Fruit fly (Drosophila melanogaster) whole organism, prepupa: ENCODE data around the gene CG12617.

Experiments
- Blimp-1 ChIP-seq: fragments of 200-800 bp; sonication (Bioruptor generic); optimal IDR thresholded peaks from 3 replicates; lab custom pipeline; 2017; ENCODE audit warnings: missing biosample characterization, missing genetic modification characterization, mild to moderate bottlenecking, moderate library complexity, missing genetic modification reagents
- CG10631 ChIP-seq: fragments of 200-800 bp; sonication (Bioruptor generic); optimal IDR thresholded peaks from 2 replicates; lab custom pipeline; 2016; ENCODE audit warnings: missing biosample characterization, missing genetic modification characterization
- CG11294 ChIP-seq: fragments of 200-800 bp; sonication (Bioruptor generic); IDR thresholded peaks from 2 replicates; pipeline ENCODE4 v1.3.6; 2022; ENCODE audit warnings: missing biosample characterization, missing genetic modification characterization
- CG11762 ChIP-seq: fragments of 200-800 bp; sonication (Bioruptor generic); optimal IDR thresholded peaks from 3 replicates; lab custom pipeline; 2016; ENCODE audit warnings: missing biosample characterization, missing genetic modification characterization; ENCODE audit not compliant: insufficient read depth
- CG11902 ChIP-seq: fragments of 200-800 bp; sonication (Bioruptor generic); optimal IDR thresholded peaks from 3 replicates; lab custom pipeline; 2016; ENCODE audit warnings: missing biosample characterization, missing genetic modification characterization
- CG15336 ChIP-seq: fragments of 200-800 bp; sonication (Bioruptor generic); IDR thresholded peaks from 2 replicates; pipeline ENCODE4 v1.3.6; 2022; ENCODE audit warnings: missing biosample characterization, missing genetic modification characterization
- CG1621 ChIP-seq: fragments of 200-800 bp; sonication (Bioruptor generic); optimal IDR thresholded peaks from 3 replicates; lab custom pipeline; 2018; ENCODE audit warnings: missing biosample characterization, mild to moderate bottlenecking, missing genetic modification characterization
- CG3032 ChIP-seq: fragments of 200-800 bp; optimal IDR thresholded peaks from 2 replicates; lab custom pipeline; 2019; ENCODE audit warnings: missing biosample characterization, mild to moderate bottlenecking, missing genetic modification characterization, moderate library complexity
- CG31627 ChIP-seq: fragments of 200-800 bp; sonication (Bioruptor generic); optimal IDR thresholded peaks from 3 replicates; lab custom pipeline; 2016; ENCODE audit warnings: missing biosample characterization, missing genetic modification characterization
- CG34406 ChIP-seq: fragments of 200-800 bp; sonication (Bioruptor generic); optimal IDR thresholded peaks from 3 replicates; lab custom pipeline; 2016; ENCODE audit warnings: missing biosample characterization, missing genetic modification characterization
- CG3919 ChIP-seq: fragments of 200-800 bp; sonication (Bioruptor generic); optimal IDR thresholded peaks from 3 replicates; lab custom pipeline; 2016; ENCODE audit warnings: missing biosample characterization, missing genetic modification characterization
- CG4318 ChIP-seq: fragments of 200-800 bp; sonication (Bioruptor generic); optimal IDR thresholded peaks from 3 replicates; lab custom pipeline; 2017; ENCODE audit warnings: missing biosample characterization, mild to moderate bottlenecking, missing genetic modification characterization
- CG6163 ChIP-seq: fragments of 200-800 bp; sonication (Bioruptor generic); IDR thresholded peaks from 3 replicates; pipeline ENCODE4 v1.3.6; 2022; ENCODE audit warnings: missing biosample characterization, missing genetic modification characterization
- CG6276 ChIP-seq: fragments of 200-800 bp; sonication (Bioruptor generic); optimal IDR thresholded peaks from 2 replicates; lab custom pipeline; 2017; ENCODE audit warnings: missing biosample characterization, mild to moderate bottlenecking, missing genetic modification characterization
- CG6792 ChIP-seq: fragments of 200-800 bp; sonication (Bioruptor generic); optimal IDR thresholded peaks from 3 replicates; lab custom pipeline; 2016; ENCODE audit warnings: missing biosample characterization, missing genetic modification characterization
- CG6808 ChIP-seq: fragments of 200-800 bp; sonication (Bioruptor generic); optimal IDR thresholded peaks from 3 replicates; lab custom pipeline; 2017; ENCODE audit warnings: missing biosample characterization, missing genetic modification characterization, mild to moderate bottlenecking, moderate library complexity, missing genetic modification reagents
- CG6854 ChIP-seq: fragments of 200-800 bp; sonication (Bioruptor generic); optimal IDR thresholded peaks from 2 replicates; lab custom pipeline; 2017; ENCODE audit warnings: missing biosample characterization, mild to moderate bottlenecking, missing genetic modification characterization
- CG7368 ChIP-seq: fragments of 200-800 bp; sonication (Bioruptor generic); optimal IDR thresholded peaks from 3 replicates; lab custom pipeline; 2016; ENCODE audit warnings: missing biosample characterization, missing genetic modification characterization
- CG8119 ChIP-seq: fragments of 200-800 bp; sonication (Bioruptor generic); IDR thresholded peaks from 3 replicates; pipeline ENCODE4 v1.3.6; 2022; ENCODE audit warnings: missing biosample characterization, missing genetic modification characterization
- CG8632 ChIP-seq: fragments of 200-800 bp; sonication (Bioruptor generic); optimal IDR thresholded peaks from 3 replicates; lab custom pipeline; 2016; ENCODE audit warnings: missing biosample characterization, missing genetic modification characterization
- CG9139 ChIP-seq: fragments of 200-800 bp; sonication (Bioruptor generic); optimal IDR thresholded peaks from 3 replicates; lab custom pipeline; 2017; ENCODE audit warnings: missing biosample characterization, mild to moderate bottlenecking, missing genetic modification characterization
- Eip75B ChIP-seq: fragments of 200-800 bp; sonication (Bioruptor generic); optimal IDR thresholded peaks from 3 replicates; lab custom pipeline; 2016; ENCODE audit warnings: missing biosample characterization, missing genetic modification characterization
- Eip78C ChIP-seq: fragments of 200-800 bp; sonication (Bioruptor generic); peaks from one replicate; lab custom pipeline; 2016; ENCODE audit warnings: missing biosample characterization, missing genetic modification characterization
- Ets21C ChIP-seq: fragments of 200-800 bp; sonication (Bioruptor generic); optimal IDR thresholded peaks from 3 replicates; lab custom pipeline; 2016; ENCODE audit warnings: missing biosample characterization, missing genetic modification characterization
- Ets96B ChIP-seq: fragments of 200-800 bp; optimal IDR thresholded peaks from 2 replicates; lab custom pipeline; 2019; ENCODE audit warnings: missing biosample characterization, mild to moderate bottlenecking, missing genetic modification characterization, moderate library complexity
- Gug ChIP-seq: fragments of 200-800 bp; sonication (Bioruptor generic); IDR thresholded peaks from 2 replicates; pipeline ENCODE4 v1.3.6; 2022; ENCODE audit warnings: missing biosample characterization, missing genetic modification characterization
- Hr38 ChIP-seq: sonication (Bioruptor generic); optimal IDR thresholded peaks from 2 replicates; lab custom pipeline; 2016; ENCODE audit warnings: missing biosample characterization, missing genetic modification characterization
- Met ChIP-seq: fragments of 200-800 bp; sonication (Bioruptor generic); optimal IDR thresholded peaks from 3 replicates; lab custom pipeline; 2016; ENCODE audit warnings: missing biosample characterization, missing genetic modification characterization
- OdsH ChIP-seq: fragments of 200-800 bp; sonication (Bioruptor generic); optimal IDR thresholded peaks from 3 replicates; lab custom pipeline; 2016; ENCODE audit warnings: missing biosample characterization, missing genetic modification characterization
- Smox ChIP-seq: fragments of 200-800 bp; sonication (Bioruptor generic); optimal IDR thresholded peaks from 3 replicates; lab custom pipeline; 2016; ENCODE audit warnings: missing biosample characterization, missing genetic modification characterization
- Sox102F ChIP-seq: fragments of 200-800 bp; sonication (Bioruptor generic); optimal IDR thresholded peaks from 2 replicates; lab custom pipeline; 2016; ENCODE audit warnings: missing biosample characterization, mild to moderate bottlenecking, missing genetic modification characterization
- Sox14 ChIP-seq: fragments of 200-800 bp; sonication (Bioruptor generic); optimal IDR thresholded peaks from 3 replicates; lab custom pipeline; 2016; ENCODE audit warnings: missing biosample characterization, missing genetic modification characterization
- Sox15 ChIP-seq: fragments of 200-800 bp; sonication (Bioruptor generic); optimal IDR thresholded peaks from 3 replicates; lab custom pipeline; 2016; ENCODE audit warnings: missing biosample characterization, missing genetic modification characterization
- achi ChIP-seq: fragments of 200-800 bp; sonication (Bioruptor generic); optimal IDR thresholded peaks from 3 replicates; lab custom pipeline; 2016; ENCODE audit warnings: missing biosample characterization, missing genetic modification characterization
- cyc ChIP-seq: fragments of 200-800 bp; sonication (Bioruptor generic); optimal IDR thresholded peaks from 3 replicates; lab custom pipeline; 2016; ENCODE audit warnings: missing biosample characterization, missing genetic modification characterization
- dac ChIP-seq: fragments of 200-800 bp; sonication (Bioruptor generic); optimal IDR thresholded peaks from 2 replicates; lab custom pipeline; 2017; ENCODE audit warnings: missing biosample characterization, mild to moderate bottlenecking, missing genetic modification characterization
- fd85E ChIP-seq: fragments of 200-800 bp; sonication (Bioruptor generic); optimal IDR thresholded peaks from 3 replicates; lab custom pipeline; 2016; ENCODE audit warnings: missing biosample characterization, missing genetic modification characterization
- fkh ChIP-seq: fragments of 200-800 bp; sonication (Bioruptor generic); optimal IDR thresholded peaks from 3 replicates; lab custom pipeline; 2017; ENCODE audit warnings: missing biosample characterization, mild to moderate bottlenecking, missing genetic modification characterization, moderate library complexity
- lz ChIP-seq: fragments of 200-800 bp; sonication (Bioruptor generic); optimal IDR thresholded peaks from 3 replicates; lab custom pipeline; 2016; ENCODE audit warnings: missing biosample characterization, missing genetic modification characterization
- net ChIP-seq: fragments of 200-800 bp; sonication (Bioruptor generic); optimal IDR thresholded peaks from 3 replicates; lab custom pipeline; 2016; ENCODE audit warnings: missing biosample characterization, missing genetic modification characterization
- pdm3 ChIP-seq: fragments of 200-800 bp; sonication (Bioruptor generic); optimal IDR thresholded peaks from 3 replicates; lab custom pipeline; 2016; ENCODE audit warnings: missing biosample characterization, missing genetic modification characterization
- spab ChIP-seq: fragments of 200-800 bp; sonication (Bioruptor generic); optimal IDR thresholded peaks from 2 replicates; lab custom pipeline; 2017; ENCODE audit warnings: missing biosample characterization, mild to moderate bottlenecking, missing genetic modification characterization, missing genetic modification reagents
- ss ChIP-seq, 2 experiments: fragments of 200-800 bp; sonication (Bioruptor generic); optimal IDR thresholded peaks; 2 replicates in 1 of 2; 3 replicates in 1 of 2; lab custom pipeline; 2017 to 2018; ENCODE audit warnings: mild to moderate bottlenecking in 2 of 2, missing biosample characterization in 2 of 2, missing genetic modification characterization in 2 of 2, moderate library complexity in 1 of 2
- svp ChIP-seq: fragments of 200-800 bp; sonication (Bioruptor generic); peaks from one replicate; lab custom pipeline; 2016; ENCODE audit warnings: missing biosample characterization, missing genetic modification characterization
- topi ChIP-seq: fragments of 200-800 bp; sonication (Bioruptor generic); optimal IDR thresholded peaks from 3 replicates; lab custom pipeline; 2016; ENCODE audit warnings: missing biosample characterization, missing genetic modification characterization
- vri ChIP-seq: fragments of 200-800 bp; sonication (Bioruptor generic); optimal IDR thresholded peaks from 3 replicates; lab custom pipeline; 2016; ENCODE audit warnings: missing biosample characterization, mild to moderate bottlenecking, missing genetic modification characterization

The CG12617 gene

dm6 chr2L:20264568-20265547 is 29.6 kb upstream of the CG12617 start (continued):
- TF ChIP-seq lz (peak; percentile 29), CG3032 (no peak), Ets96B (tag; lab: Kevin White, UChicago) (no peak), net (no peak), CG6854 (no peak), cyc (GFP tag; lab: Kevin White, UChicago) (peak; percentile 22), dac (no peak), OdsH (GFP tag; lab: Kevin White, UChicago) (no peak), Sox102F (GFP tag; lab: Kevin White, UChicago) (no peak), CG10631 (no peak), pdm3 (no peak), Sox14 (GFP tag; lab: Kevin White, UChicago) (no peak), CG11294 (GFP tag; lab: Robert Waterston, UW) (no peak), CG9139 (no peak), Hr38 (GFP tag; lab: Kevin White, UChicago) (no peak), fd85E (GFP tag; lab: Kevin White, UChicago) (no peak), Blimp-1 (GFP tag; lab: Kevin White, UChicago) (no peak), Eip75B (GFP tag; lab: Kevin White, UChicago) (no peak), Sox15 (GFP tag; lab: Kevin White, UChicago) (no peak), CG34406 (GFP tag; lab: Kevin White, UChicago) (no peak), CG7368 (no peak), CG3919 (GFP tag; lab: Kevin White, UChicago) (no peak), spab (GFP tag; lab: Kevin White, UChicago) (no peak), topi (GFP tag; lab: Kevin White, UChicago) (no peak), svp (GFP tag; lab: Kevin White, UChicago) (peak; percentile 64), CG8632 (GFP tag; lab: Kevin White, UChicago) (no peak), CG11762 (GFP tag; lab: Kevin White, UChicago) (no peak), Eip78C (GFP tag; lab: Kevin White, UChicago) (no peak), fkh (GFP tag; lab: Kevin White, UChicago) (no peak), Smox (GFP tag; lab: Kevin White, UChicago) (peak; percentile 10), CG8119 (GFP tag; lab: Robert Waterston, UW) (no peak), CG31627 (GFP tag; lab: Kevin White, UChicago) (peak; percentile 17), CG11902 (GFP tag; lab: Kevin White, UChicago) (no peak), CG4318 (GFP tag; lab: Kevin White, UChicago) (no peak), CG6163 (no peak)

- TF ChIP-seq CG7368 (peak; percentile 35), CG11902 (GFP tag; lab: Kevin White, UChicago) (peak; percentile 60), Blimp-1 (GFP tag; lab: Kevin White, UChicago) (no peak), Sox14 (GFP tag; lab: Kevin White, UChicago) (peak; percentile 71), CG9139 (peak; percentile 18), Gug (GFP tag; lab: Robert Waterston, UW) (peak; percentile 80), topi (GFP tag; lab: Kevin White, UChicago) (peak; percentile 68), CG15336 (peak; percentile 84), Eip75B (GFP tag; lab: Kevin White, UChicago) (peak; percentile 54), spab (GFP tag; lab: Kevin White, UChicago) (peak; percentile 56), Hr38 (GFP tag; lab: Kevin White, UChicago) (no peak), CG6792 (peak; percentile 74), CG1621 (tag; lab: Kevin White, UChicago) (peak; percentile 83), CG6808 (GFP tag; lab: Kevin White, UChicago) (peak; percentile 46), Sox102F (GFP tag; lab: Kevin White, UChicago) (peak; percentile 67), Met (peak; percentile 71), CG6276 (GFP tag; lab: Kevin White, UChicago) (peak; percentile 68), pdm3 (peak; percentile 81), CG11294 (GFP tag; lab: Robert Waterston, UW) (peak; percentile 55), cyc (GFP tag; lab: Kevin White, UChicago) (peak; percentile 58), CG6854 (no peak), Ets21C (GFP tag; lab: Kevin White, UChicago) (peak; percentile 57), Ets96B (tag; lab: Kevin White, UChicago) (peak; percentile 75), fd85E (GFP tag; lab: Kevin White, UChicago) (no peak), CG4318 (GFP tag; lab: Kevin White, UChicago) (peak; percentile 80), svp (GFP tag; lab: Kevin White, UChicago) (peak; percentile 75), achi (GFP tag; lab: Kevin White, UChicago) (peak; percentile 78), net (peak; percentile 63), vri (GFP tag; lab: Kevin White, UChicago) (peak; percentile 46), dac (peak; percentile 72), ss (GFP tag; optimal IDR thresholded peaks at IDR 0.05; lab: Kevin White, UChicago) (peak; percentile 31 to 72), Smox (GFP tag; lab: Kevin White, UChicago) (peak; percentile 64)
Measured at dm6 chr2L:20267181-20267580, 27.3 kb upstream of the CG12617 start.
